Fruit fly (Drosophila melanogaster) whole organism, wandering third instar larva: ENCODE results near the gene Gr98b.

Experiments used
- Abd-B ChIP-seq: fragments of >200 bp; optimal IDR thresholded peaks from 2 replicates; lab custom pipeline; 2017; ENCODE audit warnings: missing biosample characterization, missing genetic modification characterization
- CG32264 ChIP-seq: fragments of 200-800 bp; sonication (Bioruptor generic); optimal IDR thresholded peaks from 2 replicates; lab custom pipeline; 2016; ENCODE audit warnings: missing biosample characterization, missing genetic modification characterization
- CG9705 ChIP-seq: fragments of 200-800 bp; sonication (Bioruptor generic); optimal IDR thresholded peaks from 2 replicates; lab custom pipeline; 2018; ENCODE audit warnings: missing biosample characterization, mild to moderate bottlenecking, missing genetic modification characterization
- Dfd ChIP-seq: fragments of >200 bp; optimal IDR thresholded peaks from 2 replicates; lab custom pipeline; 2017; ENCODE audit warnings: missing biosample characterization, missing genetic modification characterization
- Dif ChIP-seq: fragments of 200-275, 200-300 bp; sonication (Bioruptor generic); optimal IDR thresholded peaks from 2 replicates; lab custom pipeline; 2018; ENCODE audit warnings: missing biosample characterization, missing genetic modification characterization; ENCODE audit not compliant: partially characterized antibody
- GATAd ChIP-seq: sonication (Bioruptor generic); optimal IDR thresholded peaks from 2 replicates; lab custom pipeline; 2016; ENCODE audit warnings: missing biosample characterization, missing genetic modification characterization
- HLH106 ChIP-seq: fragments of 200-800 bp; optimal IDR thresholded peaks from 3 replicates; lab custom pipeline; 2019; ENCODE audit warnings: missing biosample characterization, mild to moderate bottlenecking, missing genetic modification characterization, moderate library complexity
- Hnf4 ChIP-seq: fragments of 200-800 bp; sonication (Bioruptor generic); optimal IDR thresholded peaks from 2 replicates; lab custom pipeline; 2016; ENCODE audit warnings: missing biosample characterization, mild to moderate bottlenecking, missing genetic modification characterization
- Hr78 ChIP-seq: fragments of >200 bp; optimal IDR thresholded peaks from 2 replicates; lab custom pipeline; 2017; ENCODE audit warnings: missing biosample characterization, missing genetic modification characterization
- Hr83 ChIP-seq: fragments of 200-300 bp; sonication (Bioruptor generic); optimal IDR thresholded peaks from 2 replicates; lab custom pipeline; 2016; ENCODE audit warnings: missing biosample characterization, mild to moderate bottlenecking, missing genetic modification characterization, moderate library complexity; ENCODE audit not compliant: poor library complexity, severe bottlenecking
- Jra ChIP-seq: sonication (Bioruptor generic); optimal IDR thresholded peaks from 2 replicates; lab custom pipeline; 2016; ENCODE audit warnings: missing biosample characterization, missing genetic modification characterization
- Mio ChIP-seq: sonication (Bioruptor generic); optimal IDR thresholded peaks from 2 replicates; lab custom pipeline; 2016; ENCODE audit warnings: missing biosample characterization, missing genetic modification characterization
- Myc ChIP-seq: fragments of >200 bp; optimal IDR thresholded peaks from 2 replicates; lab custom pipeline; 2017
- N ChIP-seq: fragments of >200 bp; optimal IDR thresholded peaks from 2 replicates; lab custom pipeline; 2018; ENCODE audit warnings: missing biosample characterization, missing external identifiers, missing genetic modification characterization
- OdsH ChIP-seq: fragments of 200-800 bp; sonication (Bioruptor generic); optimal IDR thresholded peaks from 2 replicates; lab custom pipeline; 2016; ENCODE audit warnings: missing biosample characterization, mild to moderate bottlenecking, missing genetic modification characterization
- Rel ChIP-seq, 2 experiments: fragments of 200-800 bp; sonication (Bioruptor generic) in 1 of 2; optimal IDR thresholded peaks; 2 replicates in 1 of 2; 3 replicates in 1 of 2; lab custom pipeline; 2016 to 2019; ENCODE audit warnings: mild to moderate bottlenecking in 2 of 2, missing biosample characterization in 2 of 2, missing genetic modification characterization in 2 of 2, moderate library complexity in 1 of 2
- Sp1 ChIP-seq: fragments of 200-800 bp; sonication (Bioruptor generic); optimal IDR thresholded peaks from 3 replicates; lab custom pipeline; 2019; ENCODE audit warnings: missing biosample characterization, mild to moderate bottlenecking, missing genetic modification characterization, moderate library complexity
- Vsx2 ChIP-seq: fragments of 200-300, 225-300 bp; sonication (Bioruptor generic); optimal IDR thresholded peaks from 2 replicates; lab custom pipeline; 2018; ENCODE audit warnings: missing biosample characterization, missing genetic modification characterization; ENCODE audit not compliant: partially characterized antibody
- br ChIP-seq: fragments of 200-800 bp; sonication (Bioruptor generic); optimal IDR thresholded peaks from 2 replicates; lab custom pipeline; 2016; ENCODE audit warnings: missing biosample characterization, missing genetic modification characterization
- dmrt93B ChIP-seq: fragments of 200-800 bp; sonication (Bioruptor generic); optimal IDR thresholded peaks from 2 replicates; lab custom pipeline; 2018; ENCODE audit warnings: missing biosample characterization, mild to moderate bottlenecking, missing genetic modification characterization
- dsf ChIP-seq: sonication (Bioruptor generic); optimal IDR thresholded peaks from 2 replicates; lab custom pipeline; 2016; ENCODE audit warnings: missing biosample characterization, missing genetic modification characterization, borderline replicate concordance
- ey ChIP-seq: fragments of 200-800 bp; sonication (Bioruptor generic); optimal IDR thresholded peaks from 2 replicates; lab custom pipeline; 2016; ENCODE audit warnings: missing biosample characterization, missing genetic modification characterization
- foxo ChIP-seq, 2 experiments: fragments of 200-800 bp; sonication (Bioruptor generic); optimal IDR thresholded peaks; 2 replicates in 1 of 2; 3 replicates in 1 of 2; lab custom pipeline; 2016 to 2017; ENCODE audit warnings: missing biosample characterization in 2 of 2, missing genetic modification characterization in 2 of 2
- fru ChIP-seq: fragments of 200-800 bp; sonication (Bioruptor generic); optimal IDR thresholded peaks from 3 replicates; lab custom pipeline; 2016; ENCODE audit warnings: missing biosample characterization, mild to moderate bottlenecking, missing genetic modification characterization
- h ChIP-seq: fragments of 200-800 bp; sonication (Bioruptor generic); optimal IDR thresholded peaks from 3 replicates; lab custom pipeline; 2016; ENCODE audit warnings: missing biosample characterization, mild to moderate bottlenecking, missing genetic modification characterization
- jim ChIP-seq: fragments of 175-275, 200-325 bp; sonication (Bioruptor generic); optimal IDR thresholded peaks from 2 replicates; lab custom pipeline; 2016; ENCODE audit warnings: missing biosample characterization, mild to moderate bottlenecking, missing genetic modification characterization
- lola ChIP-seq: fragments of >200 bp; optimal IDR thresholded peaks from 2 replicates; lab custom pipeline; 2017; ENCODE audit warnings: missing biosample characterization, missing genetic modification characterization
- pan ChIP-seq: fragments of >200 bp; optimal IDR thresholded peaks from 2 replicates; lab custom pipeline; 2017
- psq ChIP-seq: fragments of 200-800 bp; sonication (Bioruptor generic); optimal IDR thresholded peaks from 3 replicates; lab custom pipeline; 2017; ENCODE audit warnings: missing biosample characterization, mild to moderate bottlenecking, missing genetic modification characterization, moderate library complexity
- rgr ChIP-seq: fragments of 200-800 bp; sonication (Bioruptor generic); optimal IDR thresholded peaks from 3 replicates; lab custom pipeline; 2016; ENCODE audit warnings: missing biosample characterization, mild to moderate bottlenecking, missing genetic modification characterization
- sage ChIP-seq: fragments of 200-800 bp; sonication (Bioruptor generic); optimal IDR thresholded peaks from 2 replicates; lab custom pipeline; 2016; ENCODE audit warnings: missing biosample characterization, mild to moderate bottlenecking, missing genetic modification characterization
- sv ChIP-seq: fragments of 200-800 bp; sonication (Bioruptor generic); optimal IDR thresholded peaks from 3 replicates; lab custom pipeline; 2016; ENCODE audit warnings: missing biosample characterization, missing genetic modification characterization
- tai ChIP-seq: sonication (Bioruptor generic); optimal IDR thresholded peaks from 2 replicates; lab custom pipeline; 2016; ENCODE audit warnings: missing biosample characterization, missing genetic modification characterization
- woc ChIP-seq: sonication (Bioruptor generic); optimal IDR thresholded peaks from 2 replicates; lab custom pipeline; 2016; ENCODE audit warnings: missing biosample characterization, mild to moderate bottlenecking, missing genetic modification characterization

The Gr98b gene

DNA sequence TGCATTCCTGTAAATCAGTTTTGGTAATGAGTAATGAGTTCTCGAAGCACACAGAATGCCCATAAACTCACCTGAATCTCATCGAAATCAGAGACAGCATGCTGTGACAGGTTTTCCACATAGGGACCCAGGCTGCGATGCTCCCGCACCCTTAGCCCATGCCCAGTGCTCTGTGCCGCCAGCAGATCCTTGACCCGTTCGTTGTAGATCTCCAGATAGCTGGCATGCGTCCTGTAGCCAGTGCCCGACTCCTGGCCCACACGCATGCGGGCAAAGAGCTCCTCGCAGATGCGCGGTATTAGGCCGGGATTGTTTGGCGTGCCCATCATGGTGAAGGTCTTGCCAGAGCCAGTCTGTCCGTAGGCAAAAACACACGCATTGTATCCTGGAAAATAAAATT, 10.4 kb downstream of the Gr98b start:
- TF ChIP-seq fru (GFP tag; lab: Kevin White, UChicago): no peak
- TF ChIP-seq HLH106 (tag; lab: Kevin White, UChicago): no peak
- TF ChIP-seq Mio (GFP tag; lab: Kevin White, UChicago): no peak
- TF ChIP-seq tai: no peak
- TF ChIP-seq Jra (GFP tag; lab: Kevin White, UChicago): no peak
- TF ChIP-seq lola (GFP tag; lab: Kevin White, UChicago): no peak
- TF ChIP-seq rgr: no peak
- no peak for TF ChIP-seq foxo (GFP tag; optimal IDR thresholded peaks at IDR 0.05; lab: Kevin White, UChicago)
- TF ChIP-seq ey (GFP tag; lab: Kevin White, UChicago): no peak
- TF ChIP-seq CG32264 (GFP tag; lab: Kevin White, UChicago): no peak
- TF ChIP-seq pan (lab: Kevin White, UChicago): no peak
- no peak for TF ChIP-seq Abd-B (GFP tag; lab: Kevin White, UChicago)
- TF ChIP-seq N (GFP tag; lab: Kevin White, UChicago): no peak
- TF ChIP-seq sv (GFP tag; lab: Kevin White, UChicago): no peak
- TF ChIP-seq sage (GFP tag; lab: Kevin White, UChicago): no peak
- no peak for TF ChIP-seq CG9705 (GFP tag; lab: Kevin White, UChicago)
- TF ChIP-seq Hr78: no peak
- no peak for TF ChIP-seq Hr83
- TF ChIP-seq GATAd: no peak
- TF ChIP-seq Dif (GFP tag; lab: Kevin White, UChicago): no peak

DNA sequence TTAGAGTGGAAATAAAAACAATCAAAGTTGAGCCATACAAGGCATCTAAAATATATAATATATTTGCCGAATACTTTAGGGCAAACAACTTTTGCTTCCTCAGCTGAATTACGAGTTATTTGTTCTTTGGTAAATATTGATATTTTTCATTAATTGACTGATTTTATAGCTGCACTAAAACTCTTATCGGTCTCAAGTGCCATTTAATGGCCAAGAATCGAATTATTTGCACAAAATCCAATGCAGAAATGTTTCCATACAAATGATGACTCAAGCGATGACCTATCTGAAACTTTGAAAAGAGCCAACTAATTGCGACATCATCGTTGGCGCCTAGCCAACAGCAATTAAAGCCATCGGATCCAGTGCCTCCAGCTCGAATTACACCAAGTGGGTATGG, 11.1 kb downstream of the Gr98b start:
- TF ChIP-seq Rel (GFP tag; optimal IDR thresholded peaks at IDR 0.05; lab: Kevin White, UChicago) (no peak), Rel (tag; optimal IDR thresholded peaks at IDR 0.05; lab: Kevin White, UChicago) (no peak), sage (GFP tag; lab: Kevin White, UChicago) (no peak), h (GFP tag; lab: Kevin White, UChicago) (no peak), GATAd (no peak), fru (GFP tag; lab: Kevin White, UChicago) (no peak), Vsx2 (GFP tag; lab: Kevin White, UChicago) (no peak), Mio (GFP tag; lab: Kevin White, UChicago) (no peak), CG9705 (GFP tag; lab: Kevin White, UChicago) (no peak), OdsH (no peak), foxo (GFP tag; optimal IDR thresholded peaks at IDR 0.05; lab: Kevin White, UChicago) (no peak)

DNA sequence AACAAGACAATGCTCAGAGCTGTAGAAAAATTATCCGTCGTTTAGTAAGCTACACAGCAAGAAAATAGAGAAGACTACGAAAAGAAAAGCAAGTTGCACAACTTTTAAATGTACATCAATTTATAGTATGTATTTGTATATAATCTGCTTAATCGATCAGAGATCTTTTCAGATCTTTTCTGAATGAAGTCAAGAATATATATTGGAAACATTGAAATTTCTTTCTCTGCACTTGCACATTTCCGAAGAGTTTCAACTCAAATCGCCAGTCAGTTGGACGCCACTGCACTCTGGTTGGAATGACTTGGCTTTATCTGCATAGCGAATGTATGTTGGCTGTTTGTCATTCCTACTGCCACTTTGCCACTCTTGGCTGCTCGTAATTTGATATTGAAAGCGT, 11.6 kb downstream of the Gr98b start:
- TF ChIP-seq fru (GFP tag; lab: Kevin White, UChicago) (peak; percentile 76), CG32264 (GFP tag; lab: Kevin White, UChicago) (peak; percentile 32), woc (peak; percentile 25), br (GFP tag; lab: Kevin White, UChicago) (peak; percentile 74), pan (lab: Kevin White, UChicago) (no peak), h (GFP tag; lab: Kevin White, UChicago) (peak; percentile 88), Dfd (no peak), tai (peak; percentile 27), foxo (GFP tag; optimal IDR thresholded peaks at IDR 0.05; lab: Kevin White, UChicago) (peak in 1 of 2 experiments; percentile 84), ey (GFP tag; lab: Kevin White, UChicago) (peak; percentile 62), OdsH (peak; percentile 61), Hnf4 (peak; percentile 62), psq (GFP tag; lab: Kevin White, UChicago) (peak; percentile 64), Jra (GFP tag; lab: Kevin White, UChicago) (no peak), Sp1 (GFP tag; lab: Kevin White, UChicago) (peak; percentile 41), HLH106 (tag; lab: Kevin White, UChicago) (peak; percentile 52), sage (GFP tag; lab: Kevin White, UChicago) (peak; percentile 53), lola (GFP tag; lab: Kevin White, UChicago) (no peak), dmrt93B (GFP tag; lab: Kevin White, UChicago) (peak; percentile 33), rgr (peak; percentile 70)
- TF ChIP-seq, all 38 proteins: peak for 16

DNA sequence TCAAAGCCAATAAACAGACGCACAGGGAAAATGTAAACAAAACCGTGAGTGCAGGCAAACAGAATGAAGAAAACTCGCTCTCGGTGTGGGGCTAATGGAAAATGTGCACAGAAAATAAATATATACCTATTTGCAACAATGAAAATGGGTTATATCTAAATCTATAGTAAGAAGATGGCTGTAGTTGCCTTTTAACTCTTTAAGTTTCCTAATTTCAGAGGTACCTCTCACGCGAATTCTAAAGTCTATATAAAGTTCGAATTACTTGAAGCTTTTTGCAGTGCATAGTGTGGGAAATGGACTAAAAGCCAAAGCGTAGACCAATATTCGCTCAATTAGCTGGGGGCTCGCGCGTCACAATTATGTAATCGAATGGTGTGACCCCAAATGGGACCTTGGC, 12.7 kb downstream of the Gr98b start:
- peak; percentile 26 for TF ChIP-seq sv (GFP tag; lab: Kevin White, UChicago)
- no peak for TF ChIP-seq GATAd
- no peak for TF ChIP-seq Vsx2 (GFP tag; lab: Kevin White, UChicago)
- peak; percentile 18 for TF ChIP-seq rgr

- TF ChIP-seq GATAd: no peak
- TF ChIP-seq ey (GFP tag; lab: Kevin White, UChicago): no peak
- TF ChIP-seq Dfd: no peak
- no peak for TF ChIP-seq dsf (GFP tag; lab: Kevin White, UChicago)
- no peak for TF ChIP-seq sv (GFP tag; lab: Kevin White, UChicago)
- TF ChIP-seq HLH106 (tag; lab: Kevin White, UChicago): no peak
- no peak for TF ChIP-seq Vsx2 (GFP tag; lab: Kevin White, UChicago)
- no peak for TF ChIP-seq Hnf4
- no peak for TF ChIP-seq Hr83
- TF ChIP-seq Mio (GFP tag; lab: Kevin White, UChicago): no peak
- TF ChIP-seq Rel (GFP tag; optimal IDR thresholded peaks at IDR 0.05; lab: Kevin White, UChicago): no peak
- no peak for TF ChIP-seq Rel (tag; optimal IDR thresholded peaks at IDR 0.05; lab: Kevin White, UChicago)
- TF ChIP-seq jim (GFP tag; lab: Kevin White, UChicago): no peak
- TF ChIP-seq tai: no peak
- TF ChIP-seq psq (GFP tag; lab: Kevin White, UChicago): no peak
- TF ChIP-seq woc: no peak
- no peak for TF ChIP-seq lola (GFP tag; lab: Kevin White, UChicago)
- TF ChIP-seq Myc (lab: Kevin White, UChicago): no peak
- no peak for TF ChIP-seq Abd-B (GFP tag; lab: Kevin White, UChicago)
These were observed 13.6 kb downstream of the Gr98b start for dm6 chr3R:27555853-27556252.
